Worm (Caenorhabditis elegans): Measurements from ENCODE around the gene frpr-6.
A peak's percentile ranks its signal among the peaks of the same experiment; 100 is the strongest.

Gene frpr-6

ce11 chrV:9074360-9074834 lies 26.6 kb downstream of the frpr-6 start:
- TF ChIP-seq lsl-1 (GFP tag; optimal IDR thresholded peaks at IDR 0.05) (no peak), F57A8.1 (GFP tag; optimal IDR thresholded peaks at IDR 0.05) (no peak), B0336.3 (GFP tag; IDR thresholded peaks at IDR 0.05) (peak; percentile 37; the same call in 1 of the 2 replicates), mel-28 (tag; optimal IDR thresholded peaks at IDR 0.05; ENCODE audit: borderline replicate concordance) (no peak), nhr-80 (tag; optimal IDR thresholded peaks at IDR 0.05) (peak; percentile 64), pha-4 (tag; optimal IDR thresholded peaks at IDR 0.05) (peak; percentile 12), ceh-79 (tag; optimal IDR thresholded peaks at IDR 0.05) (no peak), cebp-1 (GFP tag; IDR thresholded peaks at IDR 0.05) (0 out of 2 replicates have a peak, but pooled peaks have one; percentile 26), cebp-1 (tag; optimal IDR thresholded peaks at IDR 0.05) (peak; percentile 32), ama-1 (optimal IDR thresholded peaks at IDR 0.05) (peak; percentile 69), ama-1 (GFP tag; optimal IDR thresholded peaks at IDR 0.05) (no peak), ZK185.1 (tag; optimal IDR thresholded peaks at IDR 0.05; ENCODE audit: poor library complexity, severe bottlenecking) (peak; percentile 11)

- TF ChIP-seq C06A6.2 (GFP tag; conservative IDR thresholded peaks at IDR 0.05): no peak
- no peak for TF ChIP-seq cebp-1 (GFP tag; IDR thresholded peaks at IDR 0.05)
- TF ChIP-seq cebp-1 (tag; optimal IDR thresholded peaks at IDR 0.05): peak; percentile 18
These were observed 27.5 kb downstream of the frpr-6 start, which contains the start of gene oac-50 for ce11 chrV:9073322-9074038. Gene oac-50 (minus strand): TSS chrV:9073540.

- TF ChIP-seq aptf-3 (GFP tag; IDR thresholded peaks at IDR 0.05) (no peak), hmg-20 (GFP tag; IDR thresholded peaks at IDR 0.05) (no peak), C06A6.2 (GFP tag; conservative IDR thresholded peaks at IDR 0.05) (no peak), madf-6 (GFP tag; IDR thresholded peaks at IDR 0.05) (no peak), hlh-26 (GFP tag; conservative IDR thresholded peaks at IDR 0.05) (no peak), ztf-22 (GFP tag; optimal IDR thresholded peaks at IDR 0.05) (no peak), bed-2 (GFP tag; IDR thresholded peaks at IDR 0.05) (no peak), F49E8.2 (tag; optimal IDR thresholded peaks at IDR 0.05; ENCODE audit: insufficient read depth) (no peak), tlf-1 (GFP tag; optimal IDR thresholded peaks at IDR 0.05) (no peak), ceh-100 (GFP tag; IDR thresholded peaks at IDR 0.05) (no peak), zim-3 (tag; optimal IDR thresholded peaks at IDR 0.05) (no peak), unc-62 (GFP tag; optimal IDR thresholded peaks at IDR 0.05) (no peak), let-526 (GFP tag; IDR thresholded peaks at IDR 0.05) (no peak), nhr-90 (tag; optimal IDR thresholded peaks at IDR 0.05) (no peak), efl-1 (GFP tag; optimal IDR thresholded peaks at IDR 0.05) (no peak), snpc-1.3 (tag; optimal IDR thresholded peaks at IDR 0.05; ENCODE audit: insufficient read depth) (no peak), T07F8.4 (tag; optimal IDR thresholded peaks at IDR 0.05) (no peak), atf-7 (tag; optimal IDR thresholded peaks at IDR 0.05) (no peak), lin-40 (tag; optimal IDR thresholded peaks at IDR 0.05) (no peak), F23B12.7 (tag; optimal IDR thresholded peaks at IDR 0.05; ENCODE audit: insufficient read depth) (no peak)
These were observed 31.3 kb downstream of the frpr-6 start, which contains the start of gene T27E4.5 for ce11 chrV:9069680-9070079. Gene T27E4.5 (minus strand): TSS chrV:9069780.

- no peak for TF ChIP-seq Y56A3A.18 (GFP tag; IDR thresholded peaks at IDR 0.05)
These were observed 33.3 kb downstream of the frpr-6 start, which contains the start of gene fip-2 for ce11 chrV:9067678-9068077. Gene fip-2 (plus strand): TSS chrV:9067978.
